Worm (Caenorhabditis elegans): Measurements from ENCODE around the gene Y75B8A.32.

The Y75B8A.32 gene

ce11 chrIII:12369476-12369875 lies 11.1 kb upstream of the Y75B8A.32 start (continued):
- no peak for TF ChIP-seq fkh-2 (tag; optimal IDR thresholded peaks at IDR 0.05)
- TF ChIP-seq nhr-12 (tag; optimal IDR thresholded peaks at IDR 0.05) = no peak
- peak; percentile 58 for TF ChIP-seq nhr-23 (tag; optimal IDR thresholded peaks at IDR 0.05)
- TF ChIP-seq nhr-67 (tag; optimal IDR thresholded peaks at IDR 0.05) = no peak
- TF ChIP-seq pqm-1 (tag; optimal IDR thresholded peaks at IDR 0.05) = no peak
- no peak for TF ChIP-seq ZK546.5 (tag; optimal IDR thresholded peaks at IDR 0.05)

- TF ChIP-seq mdl-1 (tag; optimal IDR thresholded peaks at IDR 0.05) (no peak), nhr-28 (tag; optimal IDR thresholded peaks at IDR 0.05) (no peak), ceh-28 (tag; optimal IDR thresholded peaks at IDR 0.05) (peak; percentile 3), nhr-237 (tag; optimal IDR thresholded peaks at IDR 0.05) (no peak), nhr-25 (tag; optimal IDR thresholded peaks at IDR 0.05) (peak; percentile 40), lin-39 (tag; optimal IDR thresholded peaks at IDR 0.05) (peak; percentile 91), egl-27 (tag; optimal IDR thresholded peaks at IDR 0.05) (no peak), lsy-12 (tag; optimal IDR thresholded peaks at IDR 0.05) (peak; percentile 56), hmg-11 (tag; optimal IDR thresholded peaks at IDR 0.05) (no peak), lin-15B (tag; optimal IDR thresholded peaks at IDR 0.05) (peak; percentile 54), ceh-9 (tag; optimal IDR thresholded peaks at IDR 0.05) (no peak), mml-1 (tag; optimal IDR thresholded peaks at IDR 0.05) (no peak), sea-2 (GFP tag; optimal IDR thresholded peaks at IDR 0.05) (peak; percentile 59), nhr-76 (tag; optimal IDR thresholded peaks at IDR 0.05) (no peak), nhr-67 (tag; optimal IDR thresholded peaks at IDR 0.05) (no peak), unc-62 (GFP tag; optimal IDR thresholded peaks at IDR 0.05) (no peak), nhr-12 (tag; optimal IDR thresholded peaks at IDR 0.05) (no peak), ama-1 (optimal IDR thresholded peaks at IDR 0.05) (peak; percentile 90), nfya-1 (tag; optimal IDR thresholded peaks at IDR 0.05; ENCODE audit: insufficient read depth) (peak; percentile 60), R02D3.7 (tag; optimal IDR thresholded peaks at IDR 0.05) (no peak), fkh-10 (GFP tag; optimal IDR thresholded peaks at IDR 0.05) (no peak), ceh-82 (tag; optimal IDR thresholded peaks at IDR 0.05) (no peak), ztf-11 (tag; optimal IDR thresholded peaks at IDR 0.05) (no peak), fos-1 (tag; optimal IDR thresholded peaks at IDR 0.05) (no peak), elt-3 (tag; optimal IDR thresholded peaks at IDR 0.05) (no peak), tbx-2 (tag; optimal IDR thresholded peaks at IDR 0.05) (peak; percentile 25), ceh-16 (tag; optimal IDR thresholded peaks at IDR 0.05) (no peak), jun-1 (tag; optimal IDR thresholded peaks at IDR 0.05) (no peak), nhr-77 (tag; optimal IDR thresholded peaks at IDR 0.05) (no peak), pha-4 (tag; optimal IDR thresholded peaks at IDR 0.05) (peak; percentile 44), nhr-23 (tag; optimal IDR thresholded peaks at IDR 0.05) (no peak), fkh-2 (tag; optimal IDR thresholded peaks at IDR 0.05) (no peak), zag-1 (tag; optimal IDR thresholded peaks at IDR 0.05) (no peak), nhr-11 (tag; optimal IDR thresholded peaks at IDR 0.05) (no peak), daf-12 (tag; optimal IDR thresholded peaks at IDR 0.05) (no peak), unc-39 (tag; optimal IDR thresholded peaks at IDR 0.05) (no peak), nhr-43 (tag; optimal IDR thresholded peaks at IDR 0.05; ENCODE audit: poor library complexity, severe bottlenecking) (peak; percentile 8), aly-2 (tag; optimal IDR thresholded peaks at IDR 0.05) (no peak), ZK546.5 (tag; optimal IDR thresholded peaks at IDR 0.05) (no peak), ztf-4 (tag; optimal IDR thresholded peaks at IDR 0.05) (no peak), snpc-4 (tag; optimal IDR thresholded peaks at IDR 0.05) (no peak), elt-2 (tag; optimal IDR thresholded peaks at IDR 0.05) (peak; percentile 14), eor-1 (tag; optimal IDR thresholded peaks at IDR 0.05) (no peak), skn-1 (tag; optimal IDR thresholded peaks at IDR 0.05) (no peak), elt-1 (tag; optimal IDR thresholded peaks at IDR 0.05) (no peak), pqm-1 (tag; optimal IDR thresholded peaks at IDR 0.05) (peak; percentile 3), egl-5 (tag; optimal IDR thresholded peaks at IDR 0.05) (no peak)
These were observed 10.3 kb upstream of the Y75B8A.32 start, which contains the start of gene his-72 for ce11 chrIII:12368462-12369306. Gene his-72 (minus strand): TSS chrIII:12369050.
